Worm (Caenorhabditis elegans) whole organism, early embryonic: ENCODE data around the gene C16A3.5.

Experiments used
- aly-1 ChIP-seq: sonication (generic microtip); optimal IDR thresholded peaks from 2 replicates; lab custom pipeline; 2016; ENCODE audit warnings: missing genetic modification characterization, missing compliant biosample characterization
- ama-1 ChIP-seq: fragments of 150-350 bp; optimal IDR thresholded peaks from 2 replicates; lab custom pipeline; 2014
- ceh-13 ChIP-seq: fragments of 200-800 bp; sonication (Bioruptor generic); optimal IDR thresholded peaks from 2 replicates; lab custom pipeline; 2018; ENCODE audit warnings: mild to moderate bottlenecking, missing genetic modification characterization, missing compliant biosample characterization
- ceh-36 ChIP-seq: sonication (generic microtip); optimal IDR thresholded peaks from 2 replicates; lab custom pipeline; 2016; ENCODE audit warnings: missing genetic modification characterization, inconsistent platforms, missing compliant biosample characterization
- hmbx-1 ChIP-seq: sonication (generic microtip); optimal IDR thresholded peaks from 2 replicates; lab custom pipeline; 2016; ENCODE audit warnings: mild to moderate bottlenecking, missing genetic modification characterization, missing compliant biosample characterization
- hnd-1 ChIP-seq: sonication (generic microtip); optimal IDR thresholded peaks from 2 replicates; lab custom pipeline; 2016; ENCODE audit warnings: missing genetic modification characterization, missing compliant biosample characterization
- pes-1 ChIP-seq: fragments of 200-800 bp; sonication (Bioruptor generic); IDR thresholded peaks from 2 replicates; pipeline ENCODE4 v1.3.6; 2022; ENCODE audit warnings: missing genetic modification reagents, missing genetic modification characterization, missing compliant biosample characterization
- scrt-1 ChIP-seq: fragments of 200-800 bp; sonication (Bioruptor generic); IDR thresholded peaks from 2 replicates; pipeline ENCODE4 v1.3.6; 2022; ENCODE audit warnings: missing genetic modification characterization, missing compliant biosample characterization
- tbx-11 ChIP-seq: fragments of 200-800 bp; sonication (Bioruptor generic); IDR thresholded peaks from 2 replicates; pipeline ENCODE4 v1.3.6; 2022; ENCODE audit warnings: missing genetic modification characterization, missing compliant biosample characterization
- tbx-37 ChIP-seq: fragments of 200-800 bp; sonication (Bioruptor generic); conservative IDR thresholded peaks from 2 replicates; pipeline ENCODE4 v1.3.6; 2022; ENCODE audit warnings: missing genetic modification reagents, missing genetic modification characterization, missing compliant biosample characterization

- TF ChIP-seq ceh-13 (GFP tag; lab: Kevin White, UChicago) (no peak), tbx-37 (GFP tag; lab: Robert Waterston, UW) (no peak), ama-1 (lab: Kevin White, UChicago) (no peak), aly-1 (tag; lab: Kevin White, UChicago) (no peak), tbx-11 (GFP tag; lab: Robert Waterston, UW) (no peak), pes-1 (GFP tag; lab: Robert Waterston, UW) (no peak), scrt-1 (GFP tag; lab: Robert Waterston, UW) (no peak), hmbx-1 (tag; lab: Kevin White, UChicago) (no peak), ceh-36 (no peak), hnd-1 (no peak)
These were observed 50.3 kb downstream of the C16A3.5 start, which contains the start of gene popl-1 for ce11 chrIII:6430834-6431233.
